Worm (Caenorhabditis elegans) whole organism, early embryonic: ENCODE measurements around the gene alh-3.

Experiments
- aly-1 ChIP-seq: sonication (generic microtip); optimal IDR thresholded peaks from 2 replicates; lab custom pipeline; 2016; ENCODE audit warnings: missing genetic modification characterization, missing compliant biosample characterization
- ama-1 ChIP-seq: fragments of 150-350 bp; optimal IDR thresholded peaks from 2 replicates; lab custom pipeline; 2014
- ceh-13 ChIP-seq: fragments of 200-800 bp; sonication (Bioruptor generic); optimal IDR thresholded peaks from 2 replicates; lab custom pipeline; 2018; ENCODE audit warnings: mild to moderate bottlenecking, missing genetic modification characterization, missing compliant biosample characterization
- flt-1 ChIP-seq: fragments of 200-800 bp; sonication (Bioruptor generic); IDR thresholded peaks from 2 replicates; pipeline ENCODE4 v1.3.6; 2022; ENCODE audit warnings: missing genetic modification characterization, missing compliant biosample characterization
- hmbx-1 ChIP-seq: sonication (generic microtip); optimal IDR thresholded peaks from 2 replicates; lab custom pipeline; 2016; ENCODE audit warnings: mild to moderate bottlenecking, missing genetic modification characterization, missing compliant biosample characterization
- hmg-4 ChIP-seq: fragments of 200-800 bp; sonication (Bioruptor generic); optimal IDR thresholded peaks from 2 replicates; lab custom pipeline; 2018; ENCODE audit warnings: mild to moderate bottlenecking, missing genetic modification characterization, missing compliant biosample characterization
- hnd-1 ChIP-seq: sonication (generic microtip); optimal IDR thresholded peaks from 2 replicates; lab custom pipeline; 2016; ENCODE audit warnings: missing genetic modification characterization, missing compliant biosample characterization
- scrt-1 ChIP-seq: fragments of 200-800 bp; sonication (Bioruptor generic); IDR thresholded peaks from 2 replicates; pipeline ENCODE4 v1.3.6; 2022; ENCODE audit warnings: missing genetic modification characterization, missing compliant biosample characterization
- tbx-11 ChIP-seq: fragments of 200-800 bp; sonication (Bioruptor generic); IDR thresholded peaks from 2 replicates; pipeline ENCODE4 v1.3.6; 2022; ENCODE audit warnings: missing genetic modification characterization, missing compliant biosample characterization
- tra-4 ChIP-seq: sonication (generic microtip); optimal IDR thresholded peaks from 2 replicates; lab custom pipeline; 2017; ENCODE audit warnings: missing genetic modification characterization, missing compliant biosample characterization

ce11 chrIV:11038665-11039064 lies 16.3 kb downstream of the alh-3 start:
- TF ChIP-seq ama-1 (lab: Kevin White, UChicago) = no peak
- TF ChIP-seq flt-1 = no peak
- no peak for TF ChIP-seq scrt-1 (GFP tag; lab: Robert Waterston, UW)
- no peak for TF ChIP-seq hmbx-1 (tag; lab: Kevin White, UChicago)
- no peak for TF ChIP-seq tra-4 (tag; lab: Kevin White, UChicago)
- no peak for TF ChIP-seq hmg-4 (GFP tag; lab: Kevin White, UChicago)
- TF ChIP-seq ceh-13 (GFP tag; lab: Kevin White, UChicago) = no peak
- TF ChIP-seq hnd-1 (tag; lab: Kevin White, UChicago) = no peak
- TF ChIP-seq tbx-11 = no peak
- TF ChIP-seq aly-1 (tag; lab: Kevin White, UChicago) = no peak
